Worm (Caenorhabditis elegans) whole organism, young adult: ENCODE measurements around the gene T11G6.2.

Experiments used
- B0336.3 ChIP-seq: fragments of 200-800 bp; sonication (Bioruptor generic); IDR thresholded peaks from 2 replicates; pipeline ENCODE4 v1.3.6; 2022; ENCODE audit warnings: missing genetic modification characterization, missing compliant biosample characterization
- F10E7.11 ChIP-seq: sonication (generic microtip); optimal IDR thresholded peaks from 2 replicates; lab custom pipeline; 2017; ENCODE audit warnings: mild to moderate bottlenecking, missing genetic modification characterization, moderate library complexity, missing compliant biosample characterization
- F23B12.7 ChIP-seq: sonication (generic microtip); optimal IDR thresholded peaks from 2 replicates; lab custom pipeline; 2017; ENCODE audit warnings: missing genetic modification characterization, mild to moderate bottlenecking, missing compliant biosample characterization, antibody characterized with exemption, moderate library complexity; ENCODE audit not compliant: insufficient read depth
- F52B5.7 ChIP-seq: sonication (generic microtip); optimal IDR thresholded peaks from 2 replicates; lab custom pipeline; 2016; ENCODE audit warnings: mild to moderate bottlenecking, missing genetic modification characterization, missing compliant biosample characterization
- F57C9.4 ChIP-seq: sonication (generic microtip); optimal IDR thresholded peaks from 2 replicates; lab custom pipeline; 2017; ENCODE audit warnings: mild to moderate bottlenecking, missing genetic modification characterization, missing compliant biosample characterization
- K11D2.4 ChIP-seq: fragments of 200-800 bp; sonication (Bioruptor generic); IDR thresholded peaks from 2 replicates; pipeline ENCODE4 v1.3.6; 2022; ENCODE audit warnings: missing genetic modification reagents, missing genetic modification characterization, missing compliant biosample characterization
- K12H6.12 ChIP-seq: fragments of 200-800 bp; sonication (Bioruptor generic); optimal IDR thresholded peaks from 2 replicates; lab custom pipeline; 2018; ENCODE audit warnings: mild to moderate bottlenecking, missing genetic modification characterization, missing compliant biosample characterization
- Y53G8AR.9 ChIP-seq: fragments of 200-800 bp; sonication (Bioruptor generic); conservative IDR thresholded peaks from 2 replicates; pipeline ENCODE4 v1.3.6; 2022; ENCODE audit warnings: missing genetic modification reagents, missing genetic modification characterization, missing compliant biosample characterization
- Y56A3A.18 ChIP-seq: fragments of 200-800 bp; sonication (Bioruptor generic); IDR thresholded peaks from 2 replicates; pipeline ENCODE4 v1.3.6; 2022; ENCODE audit warnings: missing genetic modification reagents, missing genetic modification characterization, missing compliant biosample characterization
- Y79H2A.3 ChIP-seq: fragments of 200-800 bp; sonication (Bioruptor generic); conservative IDR thresholded peaks from 2 replicates; pipeline ENCODE4 v1.3.6; 2022; ENCODE audit warnings: missing genetic modification reagents, missing genetic modification characterization, missing compliant biosample characterization
- ZK185.1 ChIP-seq: sonication (generic microtip); optimal IDR thresholded peaks from 2 replicates; lab custom pipeline; 2016; ENCODE audit warnings: mild to moderate bottlenecking, missing genetic modification characterization, missing compliant biosample characterization; ENCODE audit not compliant: poor library complexity, severe bottlenecking
- ama-1 ChIP-seq, 3 experiments: fragments of 150-350 bp in 1 of 3; sonication (generic microtip) in 2 of 3; optimal IDR thresholded peaks; 2 replicates each; lab custom pipeline; 2014 to 2018; ENCODE audit warnings: missing biosample characterization in 2 of 3, missing genetic modification characterization in 2 of 3, missing genetic modification reagents in 2 of 3
- aptf-2 ChIP-seq: fragments of 200-800 bp; sonication (Bioruptor generic); conservative IDR thresholded peaks from 2 replicates; pipeline ENCODE4 v1.3.6; 2022; ENCODE audit warnings: missing genetic modification reagents, missing genetic modification characterization, missing compliant biosample characterization
- attf-5 ChIP-seq: fragments of 200-800 bp; sonication (Bioruptor generic); optimal IDR thresholded peaks from 2 replicates; lab custom pipeline; 2018; ENCODE audit warnings: mild to moderate bottlenecking, missing genetic modification characterization, missing compliant biosample characterization
- ccch-3 ChIP-seq: fragments of 200-800 bp; sonication (Bioruptor generic); optimal IDR thresholded peaks from 2 replicates; lab custom pipeline; 2018; ENCODE audit warnings: mild to moderate bottlenecking, missing genetic modification characterization, missing compliant biosample characterization
- cebp-1 ChIP-seq, 2 experiments: fragments of 200-800 bp in 1 of 2; sonication (Bioruptor generic) in 1 of 2; sonication (generic microtip) in 1 of 2; IDR thresholded peaks in 1 of 2; optimal IDR thresholded peaks in 1 of 2; 2 replicates each; pipeline versions ENCODE4 v1.3.6 to Lab custom; 2017 to 2022; ENCODE audit warnings: missing compliant biosample characterization in 2 of 2, missing genetic modification characterization in 2 of 2, mild to moderate bottlenecking in 1 of 2, missing genetic modification reagents in 1 of 2, moderate library complexity in 1 of 2
- ceh-27 ChIP-seq: fragments of 200-800 bp; sonication (Bioruptor generic); optimal IDR thresholded peaks from 2 replicates; lab custom pipeline; 2018; ENCODE audit warnings: mild to moderate bottlenecking, missing genetic modification characterization, moderate library complexity, missing compliant biosample characterization
- chd-7 ChIP-seq: sonication (generic microtip); optimal IDR thresholded peaks from 2 replicates; lab custom pipeline; 2016; ENCODE audit warnings: mild to moderate bottlenecking, missing genetic modification characterization, moderate library complexity, missing compliant biosample characterization
- die-1 ChIP-seq: sonication (generic microtip); optimal IDR thresholded peaks from 2 replicates; lab custom pipeline; 2016; ENCODE audit warnings: missing genotype, mild to moderate bottlenecking, missing genetic modification characterization, missing compliant biosample characterization
- dox-1 ChIP-seq: fragments of 200-800 bp; sonication (Bioruptor generic); IDR thresholded peaks from 2 replicates; pipeline ENCODE4 v1.3.6; 2022; ENCODE audit warnings: missing genetic modification reagents, missing genetic modification characterization, missing compliant biosample characterization
- egrh-3 ChIP-seq: fragments of 200-800 bp; sonication (Bioruptor generic); IDR thresholded peaks from 2 replicates; pipeline ENCODE4 v1.3.6; 2022; ENCODE audit warnings: missing genetic modification reagents, missing genetic modification characterization, missing compliant biosample characterization
- gei-17 ChIP-seq: fragments of 200-800 bp; sonication (Bioruptor generic); optimal IDR thresholded peaks from 2 replicates; lab custom pipeline; 2018; ENCODE audit warnings: mild to moderate bottlenecking, missing genetic modification characterization, missing compliant biosample characterization
- hmg-1.2 ChIP-seq: fragments of 200-800 bp; sonication (Bioruptor generic); IDR thresholded peaks from 2 replicates; pipeline ENCODE4 v1.3.6; 2022; ENCODE audit warnings: missing genetic modification reagents, missing genetic modification characterization, missing compliant biosample characterization
- hmg-20 ChIP-seq: fragments of 200-800 bp; sonication (Bioruptor generic); IDR thresholded peaks from 2 replicates; pipeline ENCODE4 v1.3.6; 2022; ENCODE audit warnings: missing genetic modification reagents, missing genetic modification characterization, missing compliant biosample characterization
- lin-35 ChIP-seq, 3 experiments: fragments of 150-350 bp in 2 of 3; sonication (generic microtip) in 1 of 3; optimal IDR thresholded peaks; 2 replicates each; lab custom pipeline; 2014 to 2018; ENCODE audit warnings: missing biosample characterization in 3 of 3, missing genetic modification characterization in 3 of 3, missing genetic modification reagents in 3 of 3
- lin-40 ChIP-seq: sonication (generic microtip); optimal IDR thresholded peaks from 2 replicates; lab custom pipeline; 2016; ENCODE audit warnings: missing genetic modification characterization, mild to moderate bottlenecking, missing compliant biosample characterization, missing genotype, missing genetic modification reagents
- lin-54 ChIP-seq: fragments of 200-800 bp; sonication (Bioruptor generic); optimal IDR thresholded peaks from 2 replicates; lab custom pipeline; 2018; ENCODE audit warnings: mild to moderate bottlenecking, missing genetic modification characterization, missing compliant biosample characterization
- madf-10 ChIP-seq: sonication (generic microtip); optimal IDR thresholded peaks from 2 replicates; lab custom pipeline; 2016; ENCODE audit warnings: mild to moderate bottlenecking, missing genetic modification characterization, missing compliant biosample characterization
- mcd-1 ChIP-seq: fragments of 200-800 bp; sonication (Bioruptor generic); IDR thresholded peaks from 2 replicates; pipeline ENCODE4 v1.3.6; 2022; ENCODE audit warnings: missing genetic modification reagents, missing genetic modification characterization, missing compliant biosample characterization
- mxl-1 ChIP-seq: sonication (generic microtip); optimal IDR thresholded peaks from 2 replicates; lab custom pipeline; 2016; ENCODE audit warnings: missing genetic modification characterization, missing compliant biosample characterization
- nhr-80 ChIP-seq: sonication (generic microtip); optimal IDR thresholded peaks from 2 replicates; lab custom pipeline; 2016; ENCODE audit warnings: missing genetic modification characterization, missing compliant biosample characterization
- pbrm-1 ChIP-seq: fragments of 200-800 bp; sonication (Bioruptor generic); IDR thresholded peaks from 2 replicates; pipeline ENCODE4 v1.3.6; 2022; ENCODE audit warnings: missing genetic modification reagents, missing genetic modification characterization, missing compliant biosample characterization
- rcor-1 ChIP-seq: fragments of 200-800 bp; sonication (Bioruptor generic); IDR thresholded peaks from 2 replicates; pipeline ENCODE4 v1.3.6; 2022; ENCODE audit warnings: missing genetic modification reagents, missing genetic modification characterization, missing compliant biosample characterization
- repo-1 ChIP-seq: sonication (generic microtip); optimal IDR thresholded peaks from 2 replicates; lab custom pipeline; 2017; ENCODE audit warnings: mild to moderate bottlenecking, missing genetic modification characterization, missing compliant biosample characterization
- rpc-1 ChIP-seq, 2 experiments: fragments of 150-350 bp in 1 of 2; sonication (generic microtip) in 1 of 2; optimal IDR thresholded peaks; 2 replicates each; lab custom pipeline; 2014 to 2018; ENCODE audit warnings: missing biosample characterization in 1 of 2, missing genetic modification characterization in 1 of 2, missing genetic modification reagents in 1 of 2, missing genotype in 1 of 2
- sea-2 ChIP-seq: fragments of 200-800 bp; sonication (Bioruptor generic); IDR thresholded peaks from 2 replicates; pipeline ENCODE4 v1.3.6; 2022; ENCODE audit warnings: missing genetic modification characterization, missing compliant biosample characterization
- snpc-3.4 ChIP-seq: sonication (generic microtip); optimal IDR thresholded peaks from 2 replicates; lab custom pipeline; 2017; ENCODE audit warnings: missing genetic modification characterization, mild to moderate bottlenecking, missing compliant biosample characterization, antibody characterized with exemption, moderate library complexity, missing genotype, missing genetic modification reagents
- snpc-4 ChIP-seq, 5 experiments: fragments of 150-350 bp in 1 of 5; sonication (generic microtip) in 4 of 5; optimal IDR thresholded peaks; 2 replicates each; lab custom pipeline; 2014 to 2018; ENCODE audit warnings: missing genetic modification characterization in 5 of 5, missing biosample characterization in 3 of 5, antibody characterized with exemption in 2 of 5, mild to moderate bottlenecking in 2 of 5, missing compliant biosample characterization in 2 of 5, missing genotype in 2 of 5, moderate library complexity in 2 of 5, missing genetic modification reagents in 1 of 5
- tbx-9 ChIP-seq: sonication (generic microtip); optimal IDR thresholded peaks from 2 replicates; lab custom pipeline; 2016; ENCODE audit warnings: borderline replicate concordance, missing genetic modification characterization, inconsistent platforms, missing compliant biosample characterization
- tlf-1 ChIP-seq: fragments of 200-800 bp; sonication (Bioruptor generic); optimal IDR thresholded peaks from 2 replicates; lab custom pipeline; 2018; ENCODE audit warnings: mild to moderate bottlenecking, missing genetic modification characterization, missing compliant biosample characterization
- unc-62 ChIP-seq: fragments of 150-350 bp; optimal IDR thresholded peaks from 2 replicates; lab custom pipeline; 2014; ENCODE audit warnings: missing biosample characterization, missing genetic modification reagents, missing genetic modification characterization
- zfh-2 ChIP-seq: fragments of 200-800 bp; sonication (Bioruptor generic); conservative IDR thresholded peaks from 2 replicates; pipeline ENCODE4 v1.3.6; 2022; ENCODE audit warnings: missing genetic modification reagents, missing genetic modification characterization, missing compliant biosample characterization
- ztf-18 ChIP-seq: sonication (generic microtip); optimal IDR thresholded peaks from 2 replicates; lab custom pipeline; 2016; ENCODE audit warnings: missing genotype, mild to moderate bottlenecking, missing genetic modification characterization, missing compliant biosample characterization
- ztf-26 ChIP-seq: sonication (generic microtip); optimal IDR thresholded peaks from 2 replicates; lab custom pipeline; 2017; ENCODE audit warnings: missing genetic modification characterization, missing compliant biosample characterization

T11G6.2 gene

ce11 chrIV:10821672-10822304 lies 36.5 kb downstream of the T11G6.2 start:
- TF ChIP-seq Y53G8AR.9 (0 out of 2 replicates have a peak, but pooled peaks have one; percentile 27), die-1 (peak; percentile 67), sea-2 (GFP tag; lab: Robert Waterston, UW) (no peak), mxl-1 (tag; lab: Kevin White, UChicago) (no peak), Y56A3A.18 (GFP tag; lab: Robert Waterston, UW) (0 out of 2 replicates have a peak, but pooled peaks have one; percentile 40), egrh-3 (GFP tag; lab: Robert Waterston, UW) (peak; percentile 65), ztf-26 (tag; lab: Kevin White, UChicago) (peak; percentile 12), aptf-2 (GFP tag; lab: Robert Waterston, UW) (0 out of 2 replicates have a peak, but pooled peaks have one; percentile 10), rpc-1 (optimal IDR thresholded peaks at IDR 0.05; lab: Kevin White, UChicago) (no peak), rpc-1 (tag; optimal IDR thresholded peaks at IDR 0.05; lab: Kevin White, UChicago) (no peak), Y79H2A.3 (GFP tag; lab: Robert Waterston, UW) (no peak), ccch-3 (no peak), F10E7.11 (tag; lab: Kevin White, UChicago) (peak; percentile 37), chd-7 (tag; lab: Kevin White, UChicago) (peak; percentile 70), rcor-1 (GFP tag; lab: Robert Waterston, UW) (peak; percentile 47; the same call in 1 of the 2 replicates), hmg-20 (GFP tag; lab: Robert Waterston, UW) (no peak), ama-1 (optimal IDR thresholded peaks at IDR 0.05; lab: Kevin White, UChicago) (no peak), ama-1 (GFP tag; optimal IDR thresholded peaks at IDR 0.05; lab: Kevin White, UChicago) (no peak), tbx-9 (tag; lab: Kevin White, UChicago) (no peak), dox-1 (GFP tag; lab: Robert Waterston, UW) (peak; percentile 69), lin-54 (GFP tag; lab: Kevin White, UChicago) (peak; percentile 47), F23B12.7 (peak; percentile 28), lin-35 (GFP tag; optimal IDR thresholded peaks at IDR 0.05; lab: Kevin White, UChicago) (peak in 1 of 3 experiments; percentile 52), hmg-1.2 (GFP tag; lab: Robert Waterston, UW) (peak; percentile 72), K12H6.12 (tag; lab: Kevin White, UChicago) (peak; percentile 85), zfh-2 (GFP tag; lab: Robert Waterston, UW) (peak; percentile 93), F52B5.7 (peak; percentile 8), ztf-18 (tag; lab: Kevin White, UChicago) (peak; percentile 47), cebp-1 (GFP tag; IDR thresholded peaks at IDR 0.05; lab: Robert Waterston, UW) (peak; percentile 45), cebp-1 (tag; optimal IDR thresholded peaks at IDR 0.05; lab: Kevin White, UChicago) (peak; percentile 73), B0336.3 (GFP tag; lab: Robert Waterston, UW) (peak; percentile 82), ceh-27 (peak; percentile 59), repo-1 (tag; lab: Kevin White, UChicago) (peak; percentile 9), tlf-1 (GFP tag; lab: Kevin White, UChicago) (peak; percentile 37), F57C9.4 (tag; lab: Kevin White, UChicago) (no peak), attf-5 (GFP tag; lab: Kevin White, UChicago) (peak; percentile 78), ZK185.1 (tag; lab: Kevin White, UChicago) (peak; percentile 60), lin-40 (tag; lab: Kevin White, UChicago) (peak; percentile 86), gei-17 (GFP tag; lab: Kevin White, UChicago) (peak; percentile 44), snpc-4 (GFP tag; optimal IDR thresholded peaks at IDR 0.05; lab: Kevin White, UChicago) (peak; percentile 19), snpc-4 (tag; optimal IDR thresholded peaks at IDR 0.05; lab: Kevin White, UChicago) (peak in 3 of 4 experiments; percentile 38 to 47 (median 42)), K11D2.4 (GFP tag; lab: Robert Waterston, UW) (peak; percentile 10; the same call in 1 of the 2 replicates), madf-10 (tag; lab: Kevin White, UChicago) (peak; percentile 38), pbrm-1 (peak; percentile 56), unc-62 (peak; percentile 52), snpc-3.4 (tag; lab: Kevin White, UChicago) (no peak), mcd-1 (GFP tag; lab: Robert Waterston, UW) (0 out of 2 replicates have a peak, but pooled peaks have one; percentile 48), nhr-80 (tag; lab: Kevin White, UChicago) (peak; percentile 87)
